Fruit fly (Drosophila melanogaster) whole organism, embryonic: ENCODE measurements around the gene Twdlalpha.
A peak's percentile ranks its signal among the peaks of the same experiment; 100 is the strongest.

Experiments
- Atf6 ChIP-seq: fragments of 200-800 bp; sonication (Bioruptor generic); IDR thresholded peaks from 2 replicates; pipeline ENCODE4 v1.3.6; 2022; ENCODE audit warnings: missing biosample characterization, missing genetic modification characterization
- BtbVII ChIP-seq: fragments of 200-800 bp; sonication (Bioruptor generic); optimal IDR thresholded peaks from 3 replicates; lab custom pipeline; 2017; ENCODE audit warnings: missing biosample characterization, mild to moderate bottlenecking, missing genetic modification characterization
- C15 ChIP-seq: fragments of 200-800 bp; sonication (Bioruptor generic); IDR thresholded peaks from 3 replicates; pipeline ENCODE4 v1.3.6; 2022; ENCODE audit warnings: missing biosample characterization, missing genetic modification characterization
- CG11560 ChIP-seq: fragments of 200-800 bp; sonication (Bioruptor generic); IDR thresholded peaks from 3 replicates; pipeline ENCODE4 v1.3.6; 2022; ENCODE audit warnings: missing biosample characterization, missing genetic modification characterization
- CG12071 ChIP-seq: fragments of 200-800 bp; sonication (Bioruptor generic); optimal IDR thresholded peaks from 3 replicates; lab custom pipeline; 2018; ENCODE audit warnings: missing biosample characterization, mild to moderate bottlenecking, missing genetic modification characterization
- CG12219 ChIP-seq: fragments of 200-800 bp; sonication (Bioruptor generic); optimal IDR thresholded peaks from 3 replicates; lab custom pipeline; 2018; ENCODE audit warnings: missing biosample characterization, mild to moderate bottlenecking, missing genetic modification characterization
- CG13624 ChIP-seq: fragments of 200-800 bp; sonication (Bioruptor generic); optimal IDR thresholded peaks from 2 replicates; lab custom pipeline; 2016; ENCODE audit warnings: missing biosample characterization, missing genetic modification characterization
- CG15011 ChIP-seq: fragments of 200-800 bp; sonication (Bioruptor generic); optimal IDR thresholded peaks from 3 replicates; lab custom pipeline; 2018; ENCODE audit warnings: missing biosample characterization, mild to moderate bottlenecking, missing genetic modification characterization
- CG1602 ChIP-seq: fragments of 200-800 bp; sonication (Bioruptor generic); optimal IDR thresholded peaks from 3 replicates; lab custom pipeline; 2016; ENCODE audit warnings: missing biosample characterization, missing genetic modification characterization
- CG16813 ChIP-seq: fragments of 200-800 bp; sonication (Bioruptor generic); IDR thresholded peaks from 3 replicates; pipeline ENCODE4 v1.3.6; 2022; ENCODE audit warnings: missing biosample characterization, missing genetic modification characterization; ENCODE audit not compliant: partially characterized antibody
- CG18599 ChIP-seq: fragments of 200-800 bp; sonication (Bioruptor generic); optimal IDR thresholded peaks from 3 replicates; lab custom pipeline; 2017; ENCODE audit warnings: missing biosample characterization, missing genetic modification characterization, mild to moderate bottlenecking, moderate library complexity, missing genetic modification reagents
- CG2116 ChIP-seq: fragments of 200-800 bp; sonication (Bioruptor generic); optimal IDR thresholded peaks from 3 replicates; lab custom pipeline; 2018; ENCODE audit warnings: missing biosample characterization, mild to moderate bottlenecking, missing genetic modification characterization
- CG3065 ChIP-seq: fragments of 200-800 bp; sonication (Bioruptor generic); optimal IDR thresholded peaks from 2 replicates; lab custom pipeline; 2016; ENCODE audit warnings: missing biosample characterization, missing genetic modification characterization
- CG34224 ChIP-seq: fragments of 200-800 bp; sonication (Bioruptor generic); IDR thresholded peaks from 3 replicates; pipeline ENCODE4 v1.3.6; 2022; ENCODE audit warnings: missing biosample characterization, missing genetic modification characterization; ENCODE audit not compliant: partially characterized antibody
- CG4282 ChIP-seq: fragments of 200-800 bp; sonication (Bioruptor generic); optimal IDR thresholded peaks from 2 replicates; lab custom pipeline; 2016; ENCODE audit warnings: missing biosample characterization, missing genetic modification characterization
- CG6654 ChIP-seq: fragments of 200-800 bp; sonication (Bioruptor generic); optimal IDR thresholded peaks from 2 replicates; lab custom pipeline; 2017; ENCODE audit warnings: missing biosample characterization, mild to moderate bottlenecking, missing genetic modification characterization
- CG7271 ChIP-seq: fragments of 200-800 bp; sonication (Bioruptor generic); optimal IDR thresholded peaks from 2 replicates; lab custom pipeline; 2018; ENCODE audit warnings: missing biosample characterization, mild to moderate bottlenecking, missing genetic modification characterization, moderate library complexity
- CG9609 ChIP-seq: fragments of 200-800 bp; sonication (Bioruptor generic); optimal IDR thresholded peaks from 3 replicates; lab custom pipeline; 2016; ENCODE audit warnings: missing biosample characterization, missing genetic modification characterization
- Dad ChIP-seq: fragments of 200-800 bp; sonication (Bioruptor generic); optimal IDR thresholded peaks from 3 replicates; lab custom pipeline; 2016; ENCODE audit warnings: missing biosample characterization, missing genetic modification characterization
- Dbx ChIP-seq: fragments of 200-800 bp; sonication (Bioruptor generic); IDR thresholded peaks from 3 replicates; pipeline ENCODE4 v1.3.6; 2022; ENCODE audit warnings: missing biosample characterization, missing genetic modification characterization
- Doc2 ChIP-seq: fragments of 200-800 bp; sonication (Bioruptor generic); IDR thresholded peaks from 2 replicates; pipeline ENCODE4 v1.3.6; 2022; ENCODE audit warnings: missing biosample characterization, missing genetic modification characterization
- Dref ChIP-seq: fragments of 200-800 bp; sonication (Bioruptor generic); IDR thresholded peaks from 2 replicates; pipeline ENCODE4 v1.3.6; 2022; ENCODE audit warnings: missing biosample characterization, missing genetic modification characterization
- Elba2 ChIP-seq: fragments of 200-800 bp; sonication (Bioruptor generic); optimal IDR thresholded peaks from 3 replicates; lab custom pipeline; 2016; ENCODE audit warnings: missing biosample characterization, missing genetic modification characterization
- HLH54F ChIP-seq: fragments of 200-800 bp; sonication (Bioruptor generic); optimal IDR thresholded peaks from 3 replicates; lab custom pipeline; 2016; ENCODE audit warnings: missing biosample characterization, missing genetic modification characterization
- Hand ChIP-seq: fragments of 200-800 bp; sonication (Bioruptor generic); optimal IDR thresholded peaks from 2 replicates; lab custom pipeline; 2017; ENCODE audit warnings: mild to moderate bottlenecking, missing biosample characterization, missing genetic modification reagents, missing genetic modification characterization
- Hmr ChIP-seq: fragments of 200-800 bp; sonication (Bioruptor generic); optimal IDR thresholded peaks from 3 replicates; lab custom pipeline; 2017; ENCODE audit warnings: mild to moderate bottlenecking, missing biosample characterization, missing genetic modification reagents, missing genetic modification characterization
- NC2β ChIP-seq: fragments of 200-800 bp; sonication (Bioruptor generic); optimal IDR thresholded peaks from 2 replicates; lab custom pipeline; 2016; ENCODE audit warnings: missing biosample characterization, missing genetic modification characterization
- Oli ChIP-seq: fragments of 200-800 bp; sonication (Bioruptor generic); optimal IDR thresholded peaks from 2 replicates; lab custom pipeline; 2018; ENCODE audit warnings: missing biosample characterization, mild to moderate bottlenecking, missing genetic modification characterization, moderate library complexity
- Opbp ChIP-seq: fragments of 200-800 bp; sonication (Bioruptor generic); IDR thresholded peaks from 3 replicates; pipeline ENCODE4 v1.3.6; 2022; ENCODE audit warnings: missing biosample characterization, missing genetic modification characterization; ENCODE audit not compliant: partially characterized antibody
- PHDP ChIP-seq: fragments of 200-800 bp; sonication (Bioruptor generic); optimal IDR thresholded peaks from 3 replicates; lab custom pipeline; 2018; ENCODE audit warnings: missing biosample characterization, mild to moderate bottlenecking, missing genetic modification characterization, moderate library complexity
- ash1 ChIP-seq: fragments of 200-800 bp; sonication (Bioruptor generic); optimal IDR thresholded peaks from 2 replicates; lab custom pipeline; 2018; ENCODE audit warnings: missing biosample characterization, mild to moderate bottlenecking, missing genetic modification characterization
- ato ChIP-seq: fragments of 200-800 bp; sonication (Bioruptor generic); IDR thresholded peaks from 2 replicates; pipeline ENCODE4 v1.3.6; 2022; ENCODE audit warnings: missing biosample characterization, missing genetic modification characterization; ENCODE audit not compliant: partially characterized antibody
- crol ChIP-seq: fragments of 200-800 bp; sonication (Bioruptor generic); IDR thresholded peaks from 2 replicates; pipeline ENCODE4 v1.3.6; 2022; ENCODE audit warnings: missing biosample characterization, missing genetic modification characterization
- danr ChIP-seq: fragments of 200-800 bp; sonication (Bioruptor generic); IDR thresholded peaks from 2 replicates; pipeline ENCODE4 v1.3.6; 2022; ENCODE audit warnings: missing biosample characterization, missing genetic modification characterization
- disco-r ChIP-seq: fragments of 200-800 bp; sonication (Bioruptor generic); optimal IDR thresholded peaks from 2 replicates; lab custom pipeline; 2016; ENCODE audit warnings: missing biosample characterization, missing genetic modification characterization
- eyg ChIP-seq: fragments of 200-800 bp; sonication (Bioruptor generic); optimal IDR thresholded peaks from 3 replicates; lab custom pipeline; 2016; ENCODE audit warnings: missing biosample characterization, missing genetic modification characterization
- fd3F ChIP-seq: fragments of 200-800 bp; sonication (Bioruptor generic); optimal IDR thresholded peaks from 2 replicates; lab custom pipeline; 2018; ENCODE audit warnings: missing biosample characterization, mild to moderate bottlenecking, missing genetic modification characterization, moderate library complexity
- fd96Cb ChIP-seq: fragments of 200-800 bp; sonication (Bioruptor generic); optimal IDR thresholded peaks from 2 replicates; lab custom pipeline; 2018; ENCODE audit warnings: missing biosample characterization, mild to moderate bottlenecking, missing genetic modification characterization, moderate library complexity
- gsb ChIP-seq: fragments of 200-800 bp; sonication (Bioruptor generic); IDR thresholded peaks from 2 replicates; pipeline ENCODE4 v1.3.6; 2022; ENCODE audit warnings: missing biosample characterization, missing genetic modification characterization
- her ChIP-seq: fragments of 200-800 bp; sonication (Bioruptor generic); optimal IDR thresholded peaks from 2 replicates; lab custom pipeline; 2016; ENCODE audit warnings: missing biosample characterization, missing genetic modification characterization
- hkb ChIP-seq, 2 experiments: fragments of 200-800 bp in 1 of 2; fragments of >200 bp in 1 of 2; sonication (Bioruptor generic) in 1 of 2; IDR thresholded peaks in 1 of 2; optimal IDR thresholded peaks in 1 of 2; 2 replicates each; pipeline versions ENCODE4 v1.3.6 to Lab custom; 2017 to 2022; ENCODE audit warnings: missing biosample characterization in 1 of 2, missing genetic modification characterization in 1 of 2
- jigr1 ChIP-seq: fragments of 200-800 bp; sonication (Bioruptor generic); IDR thresholded peaks from 3 replicates; pipeline ENCODE4 v1.3.6; 2022; ENCODE audit warnings: missing biosample characterization, missing genetic modification characterization
- nmo ChIP-seq: fragments of 200-800 bp; sonication (Bioruptor generic); optimal IDR thresholded peaks from 2 replicates; lab custom pipeline; 2018; ENCODE audit warnings: missing biosample characterization, mild to moderate bottlenecking, missing genetic modification characterization, moderate library complexity
- otp ChIP-seq: fragments of 200-800 bp; sonication (Bioruptor generic); IDR thresholded peaks from 3 replicates; pipeline ENCODE4, ENCODE4 v1.3.6; 2022; ENCODE audit warnings: missing biosample characterization, missing genetic modification characterization
- phol ChIP-seq: fragments of 200-800 bp; sonication (Bioruptor generic); optimal IDR thresholded peaks from 3 replicates; lab custom pipeline; 2018; ENCODE audit warnings: missing biosample characterization, mild to moderate bottlenecking, missing genetic modification characterization, moderate library complexity
- prd ChIP-seq, 3 experiments: fragments of >200 bp in 2 of 3; fragments of 200-800 bp in 1 of 3; sonication (Bioruptor generic) in 1 of 3; optimal IDR thresholded peaks in 2 of 3; IDR thresholded peaks in 1 of 3; 2 replicates in 2 of 3; 3 replicates in 1 of 3; pipeline versions ENCODE4 v1.3.6 to Lab custom; 2017 to 2022; ENCODE audit warnings: missing biosample characterization in 1 of 3, missing genetic modification characterization in 1 of 3
- sisA ChIP-seq: fragments of 200-800 bp; sonication (Bioruptor generic); IDR thresholded peaks from 2 replicates; pipeline ENCODE4 v1.3.6; 2022; ENCODE audit warnings: missing biosample characterization, missing genetic modification characterization
- slp2 ChIP-seq: fragments of 200-800 bp; sonication (Bioruptor generic); optimal IDR thresholded peaks from 2 replicates; lab custom pipeline; 2016; ENCODE audit warnings: missing biosample characterization, missing genetic modification characterization
- sna ChIP-seq: fragments of 200-800 bp; sonication (Bioruptor generic); IDR thresholded peaks from 2 replicates; pipeline ENCODE4 v1.3.6; 2022; ENCODE audit warnings: missing biosample characterization, missing genetic modification characterization; ENCODE audit not compliant: partially characterized antibody
- zfh1 ChIP-seq: fragments of 200-800 bp; sonication (Bioruptor generic); IDR thresholded peaks from 3 replicates; pipeline ENCODE4 v1.3.6; 2022; ENCODE audit warnings: missing biosample characterization, missing genetic modification characterization

The Twdlalpha gene

dm6 chrX:16781055-16781454 is 38.4 kb downstream of the Twdlalpha start (continued):
- TF ChIP-seq CG12219 (GFP tag; lab: Kevin White, UChicago) (peak; percentile 3), CG34224 (GFP tag; lab: Robert Waterston, UW) (no peak), Doc2 (GFP tag; lab: Robert Waterston, UW) (no peak), gsb (no peak), NC2β (GFP tag; lab: Kevin White, UChicago) (no peak), fd96Cb (tag; lab: Kevin White, UChicago) (no peak), prd (optimal IDR thresholded peaks at IDR 0.05; lab: Kevin White, UChicago) (no peak), prd (GFP tag; IDR thresholded peaks at IDR 0.05; lab: Robert Waterston, UW) (0 out of 3 replicates have a peak, but pooled peaks have one; percentile 16), danr (GFP tag; lab: Robert Waterston, UW) (no peak), ash1 (GFP tag; lab: Kevin White, UChicago) (no peak), hkb (optimal IDR thresholded peaks at IDR 0.05; lab: Kevin White, UChicago) (no peak), hkb (GFP tag; IDR thresholded peaks at IDR 0.05; lab: Robert Waterston, UW) (peak; percentile 27; the same call in 1 of the 2 replicates), Dbx (GFP tag; lab: Robert Waterston, UW) (0 out of 3 replicates have a peak, but pooled peaks have one; percentile 47), Hand (no peak), otp (GFP tag; lab: Robert Waterston, UW) (0 out of 3 replicates have a peak, but pooled peaks have one; percentile 33), her (GFP tag; lab: Kevin White, UChicago) (peak; percentile 13), C15 (no peak), phol (peak; percentile 11), PHDP (tag; lab: Kevin White, UChicago) (peak; percentile 12), zfh1 (GFP tag; lab: Robert Waterston, UW) (no peak), HLH54F (GFP tag; lab: Kevin White, UChicago) (peak; percentile 23), CG3065 (GFP tag; lab: Kevin White, UChicago) (no peak), slp2 (no peak), CG18599 (peak; percentile 42), Dref (GFP tag; lab: Robert Waterston, UW) (no peak), CG6654 (GFP tag; lab: Kevin White, UChicago) (no peak), Opbp (GFP tag; lab: Robert Waterston, UW) (no peak), eyg (GFP tag; lab: Kevin White, UChicago) (peak; percentile 42), Atf6 (peak; percentile 59), Oli (tag; lab: Kevin White, UChicago) (peak; percentile 8), CG16813 (GFP tag; lab: Robert Waterston, UW) (no peak), sna (GFP tag; lab: Robert Waterston, UW) (no peak), nmo (GFP tag; lab: Kevin White, UChicago) (no peak), CG9609 (GFP tag; lab: Kevin White, UChicago) (peak; percentile 81), Elba2 (no peak), ato (no peak), CG2116 (GFP tag; lab: Kevin White, UChicago) (peak; percentile 6), Hmr (GFP tag; lab: Kevin White, UChicago) (peak; percentile 15), CG11560 (tag; lab: Robert Waterston, UW) (0 out of 3 replicates have a peak, but pooled peaks have one; percentile 17), jigr1 (no peak), CG12071 (GFP tag; lab: Kevin White, UChicago) (peak; percentile 13), crol (GFP tag; lab: Robert Waterston, UW) (no peak), CG1602 (GFP tag; lab: Kevin White, UChicago) (peak; percentile 0), BtbVII (GFP tag; lab: Kevin White, UChicago) (no peak), CG4282 (GFP tag; lab: Kevin White, UChicago) (no peak), Dad (GFP tag; lab: Kevin White, UChicago) (peak; percentile 24), CG7271 (tag; lab: Kevin White, UChicago) (no peak), disco-r (GFP tag; lab: Kevin White, UChicago) (no peak), sisA (GFP tag; lab: Robert Waterston, UW) (peak; percentile 21; the same call in 1 of the 2 replicates), fd3F (GFP tag; lab: Kevin White, UChicago) (peak; percentile 16), CG15011 (GFP tag; lab: Kevin White, UChicago) (no peak), CG13624 (peak; percentile 46)
